Worm (Caenorhabditis elegans): Measurements from ENCODE around the gene K07C11.7.

K07C11.7 gene

DNA sequence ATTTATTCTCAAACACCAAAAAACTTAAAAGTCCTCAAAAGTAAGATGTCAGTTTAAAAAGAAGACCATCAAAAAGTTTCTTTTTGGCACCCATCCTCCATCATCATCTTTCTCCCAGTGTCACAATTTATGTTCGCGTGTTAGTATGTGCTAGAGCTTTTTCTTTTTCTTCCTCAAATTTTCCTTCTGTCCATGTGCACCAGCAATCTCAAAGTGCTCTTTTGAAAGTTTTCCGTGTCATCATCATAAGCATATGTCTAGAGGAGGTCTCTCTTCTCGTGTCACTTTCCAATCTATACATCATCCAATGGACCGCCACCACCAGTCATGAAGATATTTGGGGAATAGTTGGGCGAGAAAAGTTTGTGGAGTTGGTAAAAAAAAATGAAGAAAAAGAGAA is 37.3 kb upstream of the K07C11.7 start:
- TF ChIP-seq sox-4 (tag; optimal IDR thresholded peaks at IDR 0.05) (no peak), ttx-3 (tag; optimal IDR thresholded peaks at IDR 0.05) (no peak), ceh-9 (tag; optimal IDR thresholded peaks at IDR 0.05) (no peak), tbx-7 (tag; optimal IDR thresholded peaks at IDR 0.05) (no peak), elt-4 (tag; optimal IDR thresholded peaks at IDR 0.05) (no peak), pax-1 (tag; optimal IDR thresholded peaks at IDR 0.05) (no peak), unc-42 (tag; optimal IDR thresholded peaks at IDR 0.05) (no peak), pros-1 (tag; optimal IDR thresholded peaks at IDR 0.05) (no peak), che-1 (tag; optimal IDR thresholded peaks at IDR 0.05) (no peak), ceh-45 (GFP tag; IDR thresholded peaks at IDR 0.05) (no peak), zip-5 (tag; optimal IDR thresholded peaks at IDR 0.05) (no peak), ceh-30 (tag; optimal IDR thresholded peaks at IDR 0.05) (no peak), F13H6.1 (tag; optimal IDR thresholded peaks at IDR 0.05) (no peak), hlh-8 (tag; optimal IDR thresholded peaks at IDR 0.05) (no peak)

DNA sequence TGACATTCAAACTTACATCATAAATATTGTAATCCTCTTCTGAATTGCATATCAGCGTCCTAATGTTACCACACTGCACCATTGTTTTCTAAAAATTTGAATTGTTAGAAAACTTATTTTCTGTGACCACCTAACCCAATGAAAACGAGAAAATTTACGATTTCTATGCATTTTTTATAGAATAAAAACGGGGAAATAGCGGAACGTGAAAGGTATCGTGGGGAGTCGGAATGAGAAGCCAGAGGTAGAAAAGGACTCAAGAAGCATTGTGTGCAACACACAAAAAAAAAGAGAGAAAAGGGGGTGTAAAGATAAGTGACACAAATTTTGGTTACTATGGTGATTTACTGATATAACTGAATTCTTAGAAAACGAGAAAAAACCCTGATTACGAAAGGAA is 36.4 kb upstream of the K07C11.7 start, which contains the start of gene C16D9.6:
Gene C16D9.6, minus strand, starts transcription at position 101 of the 400 bp plus-strand sequence.
- no peak for TF ChIP-seq Y22D7AL.16 (tag; optimal IDR thresholded peaks at IDR 0.05)
- TF ChIP-seq fax-1 (tag; optimal IDR thresholded peaks at IDR 0.05) = no peak
- TF ChIP-seq ceh-18 (tag; optimal IDR thresholded peaks at IDR 0.05) = no peak
- TF ChIP-seq ceh-9 (tag; optimal IDR thresholded peaks at IDR 0.05) = no peak
- TF ChIP-seq ceh-19 (GFP tag; optimal IDR thresholded peaks at IDR 0.05) = no peak
- no peak for TF ChIP-seq elt-2 (tag; optimal IDR thresholded peaks at IDR 0.05)

DNA sequence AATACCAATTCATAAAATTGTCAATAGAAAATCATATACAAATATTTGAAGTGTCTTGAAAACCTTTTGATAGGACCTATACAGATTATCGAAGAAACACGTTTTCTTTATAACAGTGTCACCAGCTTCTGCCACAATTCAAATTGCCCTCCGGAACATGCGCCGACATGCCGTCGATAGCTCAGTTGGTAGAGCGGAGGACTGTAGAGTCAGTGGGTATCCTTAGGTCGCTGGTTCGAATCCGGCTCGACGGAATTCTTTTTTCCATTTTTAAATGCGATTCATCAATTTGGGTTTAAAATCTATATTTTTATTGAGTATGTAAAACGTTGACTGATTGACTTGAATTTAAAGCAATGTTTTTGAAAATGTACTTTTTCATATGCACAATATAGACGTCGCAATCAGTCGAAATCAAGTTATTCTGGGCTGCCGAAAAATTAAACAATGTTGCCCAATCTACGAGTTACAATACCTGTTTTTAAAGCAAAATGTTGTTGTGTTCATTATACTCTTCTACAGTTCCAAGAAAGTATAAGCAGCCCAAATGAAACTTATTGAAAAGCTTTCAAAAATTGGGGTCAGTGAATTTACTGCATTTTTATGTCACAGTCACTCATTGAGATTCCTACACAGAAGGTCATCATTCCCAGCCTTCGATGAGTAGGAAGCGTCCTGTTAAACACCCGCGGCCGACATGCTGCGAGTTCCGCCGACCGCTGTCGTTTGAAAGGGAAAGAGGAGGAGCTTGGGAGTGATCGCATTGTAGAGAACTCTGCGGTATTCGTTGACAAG is 33.7 kb upstream of the K07C11.7 start:
- TF ChIP-seq Y22D7AL.16 (tag; optimal IDR thresholded peaks at IDR 0.05) (no peak), ceh-6 (GFP tag; optimal IDR thresholded peaks at IDR 0.05) (no peak), unc-86 (tag; optimal IDR thresholded peaks at IDR 0.05) (no peak), ceh-18 (tag; optimal IDR thresholded peaks at IDR 0.05) (no peak), ceh-24 (tag; optimal IDR thresholded peaks at IDR 0.05) (no peak), nfya-1 (tag; optimal IDR thresholded peaks at IDR 0.05) (no peak), elt-2 (tag; optimal IDR thresholded peaks at IDR 0.05) (peak; percentile 32), ama-1 (optimal IDR thresholded peaks at IDR 0.05) (peak; percentile 74), fkh-6 (tag; optimal IDR thresholded peaks at IDR 0.05) (peak; percentile 2)

DNA sequence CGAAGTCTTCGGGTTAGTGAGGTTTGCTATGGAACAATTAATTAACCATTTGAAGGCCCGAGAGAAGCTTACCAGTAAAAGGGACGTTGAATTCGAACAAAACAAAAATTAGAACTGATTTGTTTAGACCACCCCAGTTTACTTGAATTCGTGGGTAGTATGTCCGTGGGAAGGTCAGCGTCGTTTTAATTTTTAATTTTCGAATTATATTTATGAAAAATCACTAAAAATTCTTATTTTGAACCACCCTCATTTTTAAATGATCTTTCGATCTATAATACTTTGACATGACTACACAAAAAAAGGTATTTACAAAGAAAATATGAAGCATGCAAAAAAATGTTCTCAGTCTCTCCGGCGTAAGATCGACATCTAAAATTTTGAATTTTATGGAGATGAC is 31.7 kb upstream of the K07C11.7 start, which contains the start of gene C16D9.5:
Gene C16D9.5, minus strand, starts transcription at position 101 of the 400 bp plus-strand sequence.
- TF ChIP-seq fax-1 (tag; optimal IDR thresholded peaks at IDR 0.05) (no peak), K02D7.2 (tag; optimal IDR thresholded peaks at IDR 0.05) (no peak), ceh-6 (GFP tag; optimal IDR thresholded peaks at IDR 0.05) (no peak), eyg-1 (tag; optimal IDR thresholded peaks at IDR 0.05) (no peak)

DNA sequence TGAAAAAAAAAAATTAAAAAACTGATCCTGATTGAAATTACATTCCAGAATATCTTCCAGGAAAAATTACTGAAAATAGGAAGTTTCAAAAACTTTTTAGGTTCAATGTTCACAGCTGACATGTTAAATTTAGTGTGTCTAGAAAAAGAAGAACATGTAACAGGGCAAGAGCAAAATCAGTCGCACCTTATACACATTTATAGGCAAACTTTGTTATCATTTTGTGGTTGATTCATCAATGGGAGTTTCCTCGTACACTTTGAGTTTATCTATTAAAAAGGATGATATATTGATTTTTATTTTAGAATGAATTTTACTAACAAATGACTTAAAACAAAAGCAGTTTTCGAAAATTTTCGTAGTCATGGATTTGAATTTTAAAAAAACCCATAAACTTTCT is 29.4 kb upstream of the K07C11.7 start:
- TF ChIP-seq pros-1 (tag; optimal IDR thresholded peaks at IDR 0.05) = no peak
- TF ChIP-seq pha-2 (tag; optimal IDR thresholded peaks at IDR 0.05) = no peak
- TF ChIP-seq pha-4 (tag; optimal IDR thresholded peaks at IDR 0.05) = no peak
- no peak for TF ChIP-seq fkh-6 (tag; optimal IDR thresholded peaks at IDR 0.05)
- TF ChIP-seq ceh-6 (GFP tag; optimal IDR thresholded peaks at IDR 0.05) = no peak
- TF ChIP-seq hlh-30 (tag; optimal IDR thresholded peaks at IDR 0.05; ENCODE audit: insufficient read depth) = no peak
- TF ChIP-seq hlh-15 (tag; optimal IDR thresholded peaks at IDR 0.05) = no peak
- TF ChIP-seq gmeb-2 (tag; optimal IDR thresholded peaks at IDR 0.05) = no peak

DNA sequence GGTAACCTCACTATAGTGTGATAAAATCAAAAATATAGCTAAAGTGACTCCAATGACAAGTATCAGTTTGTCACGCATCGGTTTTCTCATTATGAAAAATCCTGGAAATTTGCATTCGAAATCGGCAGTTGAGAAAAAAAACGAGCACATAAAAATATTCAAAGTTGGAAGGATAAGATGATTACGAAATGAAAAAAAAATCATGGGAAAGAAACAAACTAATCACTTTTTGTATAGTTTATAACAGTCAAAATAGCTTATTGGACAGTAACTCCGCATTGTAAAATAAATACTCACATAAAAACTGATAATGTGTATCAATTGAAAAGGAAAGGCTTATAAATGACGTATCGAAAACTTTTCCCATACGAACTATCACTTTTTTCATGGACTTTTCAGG is 29.0 kb upstream of the K07C11.7 start, which contains the start of gene C16D9.4:
Gene C16D9.4, minus strand, starts transcription at position 101 of the 400 bp plus-strand sequence.
- no peak for TF ChIP-seq ama-1 (optimal IDR thresholded peaks at IDR 0.05)
- no peak for TF ChIP-seq npax-4 (tag; optimal IDR thresholded peaks at IDR 0.05)
- TF ChIP-seq lim-6 (tag; optimal IDR thresholded peaks at IDR 0.05) = no peak
- TF ChIP-seq F13H6.1 (tag; optimal IDR thresholded peaks at IDR 0.05) = no peak
